Fruit fly (Drosophila melanogaster): ENCODE measurements around the gene Ude.
A peak's percentile ranks its signal among the peaks of the same experiment; 100 is the strongest.

The Ude gene

DNA sequence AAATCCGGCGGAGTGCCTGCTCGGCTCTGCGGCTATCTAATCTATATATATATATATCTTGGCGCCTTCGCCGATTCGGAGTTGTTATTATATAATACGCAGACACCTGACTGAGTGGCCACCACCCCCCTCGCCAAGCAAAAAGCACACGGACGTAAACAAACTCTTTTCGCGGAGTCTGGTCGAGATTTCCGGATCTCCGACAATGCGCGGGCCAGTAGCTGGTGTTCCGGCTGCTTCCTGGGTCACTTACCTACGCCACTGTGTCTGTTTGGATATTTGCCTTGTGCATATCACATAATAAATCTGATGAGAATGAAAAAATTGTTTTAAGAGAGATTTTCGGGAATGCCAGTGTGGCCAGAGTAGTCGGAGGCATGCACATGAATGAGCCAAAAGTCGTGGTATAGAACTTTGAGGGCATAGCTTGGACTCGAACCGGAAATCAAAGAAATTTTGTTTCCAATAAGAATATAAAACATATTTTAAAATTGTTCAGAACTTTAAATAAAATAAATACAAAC is 12.4 kb downstream of the Ude start, which contains the start of gene CG5805 (continued):
- TF ChIP-seq CG33213 (GFP tag; optimal IDR thresholded peaks at IDR 0.05) = peak; percentile 90
- TF ChIP-seq Max (GFP tag; optimal IDR thresholded peaks at IDR 0.05) = peak; percentile 85
- TF ChIP-seq kay (GFP tag; optimal IDR thresholded peaks at IDR 0.05) = no peak
- TF ChIP-seq CG13123 (GFP tag; optimal IDR thresholded peaks at IDR 0.05) = no peak
- TF ChIP-seq CG17568 (GFP tag; optimal IDR thresholded peaks at IDR 0.05) = no peak
- TF ChIP-seq schlank (tag; optimal IDR thresholded peaks at IDR 0.05) = peak; percentile 62
- peak; percentile 70 for TF ChIP-seq HLH54F (GFP tag; optimal IDR thresholded peaks at IDR 0.05)
- peak; percentile 89 for TF ChIP-seq CG13296 (GFP tag; optimal IDR thresholded peaks at IDR 0.05)
- peak; percentile 85 for TF ChIP-seq tgo (GFP tag; IDR thresholded peaks at IDR 0.05)
- TF ChIP-seq sob (GFP tag; IDR thresholded peaks at IDR 0.05) = peak; percentile 89
- TF ChIP-seq CG11560 (tag; IDR thresholded peaks at IDR 0.05) = no peak; the same call in 2 of the 3 replicates
- TF ChIP-seq HmgZ (tag; optimal IDR thresholded peaks at IDR 0.05) = peak; percentile 88
- peak; percentile 65 for TF ChIP-seq E2f2 (GFP tag; IDR thresholded peaks at IDR 0.05)
- TF ChIP-seq CG11085 (GFP tag; IDR thresholded peaks at IDR 0.05) = peak; percentile 83
- peak; percentile 30; the same call in 1 of the 2 replicates for TF ChIP-seq Taf1 (GFP tag; IDR thresholded peaks at IDR 0.05)
- TF ChIP-seq shn (GFP tag; optimal IDR thresholded peaks at IDR 0.05) = peak; percentile 56
- peak; percentile 67 for TF ChIP-seq luna (GFP tag; optimal IDR thresholded peaks at IDR 0.05)
- TF ChIP-seq CG11723 (GFP tag; optimal IDR thresholded peaks at IDR 0.05) = peak; percentile 75
- TF ChIP-seq phol (tag; optimal IDR thresholded peaks at IDR 0.05) = peak; percentile 88
- peak; percentile 76 for TF ChIP-seq CG2202 (tag; optimal IDR thresholded peaks at IDR 0.05)
- TF ChIP-seq tio (GFP tag; optimal IDR thresholded peaks at IDR 0.05) = no peak
- TF ChIP-seq tll (GFP tag; optimal IDR thresholded peaks at IDR 0.05) = peak in 1 of 2 experiments; percentile 23
- peak; percentile 77 for TF ChIP-seq CG31365 (tag; optimal IDR thresholded peaks at IDR 0.05)
- peak; percentile 91 for TF ChIP-seq CG1603 (tag; optimal IDR thresholded peaks at IDR 0.05)
- peak; percentile 79 for TF ChIP-seq CG13624 (GFP tag; optimal IDR thresholded peaks at IDR 0.05)
- TF ChIP-seq Hmr (GFP tag; optimal IDR thresholded peaks at IDR 0.05) = peak; percentile 94
- TF ChIP-seq amos (GFP tag; IDR thresholded peaks at IDR 0.05; ENCODE audit: partially characterized antibody) = no peak; the same call in 1 of the 2 replicates
- TF ChIP-seq CG11456 (GFP tag; IDR thresholded peaks at IDR 0.05) = peak; percentile 93
- peak; percentile 34; the same call in 2 of the 3 replicates for TF ChIP-seq Mrtf (GFP tag; IDR thresholded peaks at IDR 0.05)
- peak; percentile 72 for TF ChIP-seq dmrt99B (tag; optimal IDR thresholded peaks at IDR 0.05)
- peak; percentile 77 for TF ChIP-seq Camta (GFP tag; optimal IDR thresholded peaks at IDR 0.05)
- TF ChIP-seq CG7372 (GFP tag; IDR thresholded peaks at IDR 0.05) = peak; percentile 61; the same call in 1 of the 2 replicates
- TF ChIP-seq CG3163 (GFP tag; optimal IDR thresholded peaks at IDR 0.05) = peak; percentile 85
- TF ChIP-seq CG6765 (GFP tag; optimal IDR thresholded peaks at IDR 0.05) = peak; percentile 90
- TF ChIP-seq p53 (GFP tag; optimal IDR thresholded peaks at IDR 0.05) = peak; percentile 54
- TF ChIP-seq Ets97D (GFP tag; optimal IDR thresholded peaks at IDR 0.05) = peak; percentile 99
- peak; percentile 71 for TF ChIP-seq CG14014 (GFP tag; IDR thresholded peaks at IDR 0.05)
- no peak for TF ChIP-seq hb (GFP tag; IDR thresholded peaks at IDR 0.05; ENCODE audit: partially characterized antibody)
- peak; percentile 77 for TF ChIP-seq Vsx1 (GFP tag; optimal IDR thresholded peaks at IDR 0.05)
- peak; percentile 60 for TF ChIP-seq GATAe (GFP tag; conservative IDR thresholded peaks at IDR 0.05)
- TF ChIP-seq Hr78 (GFP tag; optimal IDR thresholded peaks at IDR 0.05) = peak in 1 of 2 experiments; percentile 82
- TF ChIP-seq CG17912 (GFP tag; optimal IDR thresholded peaks at IDR 0.05) = peak; percentile 87
- peak; percentile 53 for TF ChIP-seq CG16815 (GFP tag; optimal IDR thresholded peaks at IDR 0.05)
- peak; percentile 71; the same call in 2 of the 3 replicates for TF ChIP-seq Optix (GFP tag; IDR thresholded peaks at IDR 0.05)
- TF ChIP-seq ci (GFP tag; IDR thresholded peaks at IDR 0.05) = peak; percentile 97
- peak; percentile 46; the same call in 1 of the 3 replicates for TF ChIP-seq CG6175 (GFP tag; IDR thresholded peaks at IDR 0.05)
- TF ChIP-seq CG17359 (tag; optimal IDR thresholded peaks at IDR 0.05) = peak; percentile 82
- peak; percentile 57 for TF ChIP-seq CG13424 (tag; optimal IDR thresholded peaks at IDR 0.05)
- 0 out of 2 replicates have a peak, but pooled peaks have one; percentile 5 for TF ChIP-seq CkIIα-i1 (GFP tag; IDR thresholded peaks at IDR 0.05)
- peak; percentile 60 for TF ChIP-seq Dad (GFP tag; optimal IDR thresholded peaks at IDR 0.05)

Data from whole organism, embryonic.